Worm (Caenorhabditis elegans): ENCODE measurements around the gene srb-13.

srb-13 gene

DNA sequence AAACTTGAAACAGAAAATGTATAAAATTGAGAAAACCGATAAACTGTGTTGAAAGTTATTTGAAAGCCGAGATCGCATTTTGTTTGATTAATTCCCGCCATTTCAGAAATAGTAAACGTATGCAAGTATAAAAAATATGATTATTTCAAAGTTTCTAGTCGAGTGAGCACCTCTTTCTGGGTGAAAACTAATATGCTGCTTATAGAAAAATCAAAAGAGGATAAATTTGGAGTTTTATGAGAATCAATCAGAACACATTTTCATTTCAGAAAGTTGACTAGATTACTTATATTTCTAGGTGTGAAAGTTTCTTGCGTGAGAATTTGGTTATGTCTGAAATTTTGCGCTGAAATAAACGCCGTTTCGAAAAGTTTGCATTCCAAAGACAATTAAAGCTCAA is at the start of gene srb-13:
Gene srb-13 (minus strand): TSS at position 101 of the 400 bp plus-strand sequence.
- TF ChIP-seq ztf-29 (GFP tag; IDR thresholded peaks at IDR 0.05) (no peak), med-1 (GFP tag; optimal IDR thresholded peaks at IDR 0.05; ENCODE audit: insufficient read depth) (no peak), ref-1 (GFP tag; conservative IDR thresholded peaks at IDR 0.05) (no peak), tab-1 (GFP tag; IDR thresholded peaks at IDR 0.05) (no peak), flt-1 (GFP tag; IDR thresholded peaks at IDR 0.05) (no peak), ztf-23 (GFP tag; IDR thresholded peaks at IDR 0.05) (no peak), T22C8.4 (GFP tag; IDR thresholded peaks at IDR 0.05) (no peak), klf-2 (GFP tag; conservative IDR thresholded peaks at IDR 0.05) (no peak), cog-1 (tag; optimal IDR thresholded peaks at IDR 0.05) (no peak)

DNA sequence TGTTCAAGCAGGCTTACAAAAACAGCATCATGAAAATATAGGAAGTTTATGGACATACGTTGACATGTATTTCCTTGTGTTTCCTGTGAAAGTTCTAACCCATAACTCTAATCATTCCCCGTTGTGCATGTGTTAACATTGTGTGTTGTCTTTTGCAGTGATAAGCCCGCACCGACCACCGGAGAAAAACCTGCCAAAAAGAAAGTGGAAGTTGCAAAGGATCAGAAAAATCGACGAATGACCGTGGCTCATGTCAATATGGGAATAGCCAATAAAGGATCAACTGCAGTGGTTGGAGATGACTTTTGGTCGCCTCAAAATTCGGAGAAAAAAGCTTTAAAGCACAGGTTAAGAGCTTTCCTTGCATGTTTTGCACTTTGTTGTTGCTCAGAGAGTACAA is 47.9 kb upstream of the srb-13 start:
- no peak for TF ChIP-seq ref-1 (GFP tag; conservative IDR thresholded peaks at IDR 0.05)

DNA sequence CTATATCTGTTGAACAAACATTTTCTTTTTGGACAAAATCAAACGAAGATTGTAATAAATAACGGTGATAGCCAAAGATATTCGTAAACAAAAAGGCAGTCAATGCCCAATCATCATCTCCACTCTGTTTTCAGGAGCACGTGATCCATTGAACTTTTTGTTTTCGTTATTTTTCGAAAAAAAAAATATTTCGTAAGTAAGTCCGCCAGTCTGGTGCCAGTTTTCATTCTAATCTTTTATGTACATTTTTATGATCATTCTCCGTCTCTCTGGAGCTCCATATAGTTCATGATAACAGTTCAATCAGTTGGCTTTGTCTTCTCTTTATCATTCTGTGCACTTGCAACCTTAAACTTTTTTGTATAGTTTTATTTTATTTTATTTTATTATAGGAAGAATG is 45.5 kb upstream of the srb-13 start, which contains the start of gene ampd-1:
Gene ampd-1 (plus strand): TSS at position 393 of the 400 bp plus-strand sequence.
- no peak for TF ChIP-seq cog-1 (tag; optimal IDR thresholded peaks at IDR 0.05)
- no peak for TF ChIP-seq ztf-23 (GFP tag; IDR thresholded peaks at IDR 0.05)
- TF ChIP-seq ztf-29 (GFP tag; IDR thresholded peaks at IDR 0.05) = no peak
- no peak for TF ChIP-seq klf-2 (GFP tag; conservative IDR thresholded peaks at IDR 0.05)
- no peak for TF ChIP-seq flt-1 (GFP tag; IDR thresholded peaks at IDR 0.05)
- TF ChIP-seq T22C8.4 (GFP tag; IDR thresholded peaks at IDR 0.05) = no peak
- no peak for TF ChIP-seq ref-1 (GFP tag; conservative IDR thresholded peaks at IDR 0.05)
- TF ChIP-seq tab-1 (GFP tag; IDR thresholded peaks at IDR 0.05) = no peak
- no peak for TF ChIP-seq med-1 (GFP tag; optimal IDR thresholded peaks at IDR 0.05; ENCODE audit: insufficient read depth)

DNA sequence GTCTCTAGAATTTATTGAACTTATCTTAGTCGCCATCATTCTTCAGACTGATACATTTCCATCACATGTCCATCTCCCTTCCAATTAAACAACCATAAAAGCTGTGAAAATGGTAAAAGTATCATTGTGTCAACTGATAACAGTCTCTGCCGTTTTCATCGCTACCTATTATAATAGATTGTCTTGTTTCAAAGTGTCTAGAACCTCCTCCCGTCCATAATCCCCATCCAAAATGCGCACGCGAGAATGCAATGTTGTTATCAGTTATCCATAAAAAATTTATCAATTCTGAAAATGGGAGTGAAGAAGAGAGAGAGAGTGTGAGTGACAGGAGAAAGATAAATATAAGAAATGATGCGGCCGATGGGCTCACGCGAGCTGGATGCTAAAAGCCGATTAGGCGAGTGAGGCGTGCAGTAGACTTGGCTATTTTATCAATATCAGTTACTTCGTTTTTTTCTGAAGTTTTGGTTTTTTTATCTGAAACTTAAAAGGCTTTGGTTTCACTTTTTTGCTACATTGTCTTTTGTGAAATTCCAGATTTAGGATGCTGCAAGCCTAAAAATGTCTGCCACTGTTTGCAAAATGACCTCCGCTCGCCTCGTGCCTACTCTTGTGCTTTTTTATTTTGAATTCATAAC is 44.6 kb upstream of the srb-13 start:
- TF ChIP-seq ztf-23 (GFP tag; IDR thresholded peaks at IDR 0.05) = no peak
- no peak for TF ChIP-seq cog-1 (tag; optimal IDR thresholded peaks at IDR 0.05)
- TF ChIP-seq med-1 (GFP tag; optimal IDR thresholded peaks at IDR 0.05; ENCODE audit: insufficient read depth) = no peak
- TF ChIP-seq tab-1 (GFP tag; IDR thresholded peaks at IDR 0.05) = no peak
- TF ChIP-seq ref-1 (GFP tag; conservative IDR thresholded peaks at IDR 0.05) = no peak
- TF ChIP-seq T22C8.4 (GFP tag; IDR thresholded peaks at IDR 0.05) = no peak
- TF ChIP-seq flt-1 (GFP tag; IDR thresholded peaks at IDR 0.05) = no peak
- no peak for TF ChIP-seq klf-2 (GFP tag; conservative IDR thresholded peaks at IDR 0.05)
- TF ChIP-seq ztf-29 (GFP tag; IDR thresholded peaks at IDR 0.05) = no peak

DNA sequence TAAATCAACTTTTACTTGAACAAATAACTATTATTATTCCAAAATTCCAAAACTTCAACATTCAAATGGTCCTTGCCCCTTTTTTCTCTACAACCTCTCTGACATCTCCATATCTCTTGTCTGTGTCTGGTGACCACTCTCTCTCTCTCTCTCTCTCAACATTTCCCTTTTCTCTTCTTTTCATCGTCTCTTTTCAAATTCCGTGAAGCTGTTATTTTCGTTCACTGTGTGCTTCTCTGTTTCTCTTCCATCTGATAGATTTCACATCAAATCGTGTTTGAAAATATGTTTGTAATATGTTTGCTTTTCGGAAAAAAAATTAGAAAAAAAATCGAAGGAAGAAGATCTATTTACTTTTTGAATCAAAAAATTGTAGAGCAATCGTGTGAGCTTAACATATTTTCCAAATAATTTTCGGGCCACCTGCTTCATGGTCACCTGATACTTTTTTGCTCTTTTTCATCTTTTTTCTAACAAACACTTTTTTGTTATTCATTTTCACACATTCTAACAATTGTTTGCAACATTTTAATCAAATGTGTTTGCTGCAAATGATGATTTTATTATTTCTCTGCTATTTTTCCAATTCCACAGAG is 43.7 kb upstream of the srb-13 start:
- TF ChIP-seq T22C8.4 (GFP tag; IDR thresholded peaks at IDR 0.05) (no peak), flt-1 (GFP tag; IDR thresholded peaks at IDR 0.05) (no peak), ztf-29 (GFP tag; IDR thresholded peaks at IDR 0.05) (no peak), ztf-23 (GFP tag; IDR thresholded peaks at IDR 0.05) (no peak), ref-1 (GFP tag; conservative IDR thresholded peaks at IDR 0.05) (no peak), cog-1 (tag; optimal IDR thresholded peaks at IDR 0.05) (no peak), tab-1 (GFP tag; IDR thresholded peaks at IDR 0.05) (no peak), klf-2 (GFP tag; conservative IDR thresholded peaks at IDR 0.05) (no peak), med-1 (GFP tag; optimal IDR thresholded peaks at IDR 0.05; ENCODE audit: insufficient read depth) (no peak)

DNA sequence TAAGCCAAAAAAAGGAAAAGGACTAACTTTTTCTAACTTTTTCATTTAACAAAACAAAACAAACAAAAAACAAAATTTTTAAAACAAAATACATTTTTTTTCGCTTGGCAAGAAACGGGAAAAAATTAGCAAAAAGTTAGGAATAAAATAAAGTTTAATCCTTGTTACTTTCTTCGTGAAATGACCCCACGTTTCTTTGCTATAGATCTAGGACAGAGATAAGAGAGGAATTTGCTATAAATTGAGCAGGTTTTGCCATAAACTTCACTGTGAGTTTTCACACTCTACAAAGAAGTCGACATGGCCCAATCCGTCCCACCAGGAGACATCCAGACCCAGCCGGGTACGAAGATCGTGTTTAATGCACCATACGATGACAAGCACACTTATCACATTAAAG is 42.1 kb upstream of the srb-13 start, which contains the start of gene msp-50:
Gene msp-50 (plus strand): TSS at position 301 of the 400 bp plus-strand sequence.
- TF ChIP-seq ztf-29 (GFP tag; IDR thresholded peaks at IDR 0.05) (no peak), ztf-23 (GFP tag; IDR thresholded peaks at IDR 0.05) (no peak), klf-2 (GFP tag; conservative IDR thresholded peaks at IDR 0.05) (no peak), flt-1 (GFP tag; IDR thresholded peaks at IDR 0.05) (no peak), T22C8.4 (GFP tag; IDR thresholded peaks at IDR 0.05) (no peak), ref-1 (GFP tag; conservative IDR thresholded peaks at IDR 0.05) (no peak), med-1 (GFP tag; optimal IDR thresholded peaks at IDR 0.05; ENCODE audit: insufficient read depth) (no peak), tab-1 (GFP tag; IDR thresholded peaks at IDR 0.05) (no peak), cog-1 (tag; optimal IDR thresholded peaks at IDR 0.05) (no peak)

DNA sequence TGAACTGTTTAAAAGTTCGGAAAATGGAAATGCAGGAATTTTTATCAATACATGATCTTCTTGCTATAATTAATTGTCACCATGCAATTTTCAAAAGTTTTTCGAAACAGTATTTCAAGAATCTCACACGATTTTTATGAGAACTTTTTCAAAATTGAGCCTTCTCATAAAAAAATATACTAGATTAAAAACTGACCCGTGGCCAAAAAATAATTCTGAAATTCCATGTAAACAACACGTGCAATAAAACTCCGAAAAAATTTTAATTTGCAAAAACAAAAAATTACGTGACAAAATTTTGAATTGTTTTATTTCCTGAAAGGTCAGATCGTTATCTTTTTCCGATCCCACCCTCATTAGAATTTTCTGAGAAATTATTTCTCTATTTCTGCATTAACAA is 38.1 kb upstream of the srb-13 start, which contains the start of gene C34F11.5:
Gene C34F11.5 (plus strand): TSS at position 301 of the 400 bp plus-strand sequence.
- TF ChIP-seq ztf-23 (GFP tag; IDR thresholded peaks at IDR 0.05) = no peak
- TF ChIP-seq ztf-29 (GFP tag; IDR thresholded peaks at IDR 0.05) = no peak
- TF ChIP-seq ref-1 (GFP tag; conservative IDR thresholded peaks at IDR 0.05) = no peak
- TF ChIP-seq T22C8.4 (GFP tag; IDR thresholded peaks at IDR 0.05) = no peak
- TF ChIP-seq cog-1 (tag; optimal IDR thresholded peaks at IDR 0.05) = no peak
- no peak for TF ChIP-seq med-1 (GFP tag; optimal IDR thresholded peaks at IDR 0.05; ENCODE audit: insufficient read depth)
- no peak for TF ChIP-seq tab-1 (GFP tag; IDR thresholded peaks at IDR 0.05)
- TF ChIP-seq flt-1 (GFP tag; IDR thresholded peaks at IDR 0.05) = no peak
- no peak for TF ChIP-seq klf-2 (GFP tag; conservative IDR thresholded peaks at IDR 0.05)

DNA sequence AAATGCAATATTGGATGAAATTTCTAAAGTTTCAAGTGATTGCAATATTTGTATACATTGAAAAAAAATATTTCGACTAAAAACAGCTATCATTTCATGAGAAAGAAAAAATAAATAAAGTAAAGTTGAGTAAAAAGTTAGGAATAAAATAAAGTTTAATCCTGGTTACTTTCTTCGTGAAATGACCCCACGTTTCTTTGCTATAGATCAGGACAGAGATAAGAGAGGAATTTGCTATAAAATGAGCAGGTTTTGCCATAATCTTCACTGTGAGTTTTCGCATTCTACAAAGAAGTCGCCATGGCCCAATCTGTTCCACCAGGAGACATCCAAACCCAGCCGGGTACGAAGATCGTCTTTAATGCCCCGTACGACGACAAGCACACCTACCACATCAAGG is 36.6 kb upstream of the srb-13 start, which contains the start of gene msp-49:
Gene msp-49 (plus strand): TSS at position 301 of the 400 bp plus-strand sequence.
- TF ChIP-seq klf-2 (GFP tag; conservative IDR thresholded peaks at IDR 0.05) = no peak
- TF ChIP-seq ref-1 (GFP tag; conservative IDR thresholded peaks at IDR 0.05) = no peak
- no peak for TF ChIP-seq ztf-23 (GFP tag; IDR thresholded peaks at IDR 0.05)
- TF ChIP-seq cog-1 (tag; optimal IDR thresholded peaks at IDR 0.05) = no peak
- no peak for TF ChIP-seq med-1 (GFP tag; optimal IDR thresholded peaks at IDR 0.05; ENCODE audit: insufficient read depth)
- no peak for TF ChIP-seq ztf-29 (GFP tag; IDR thresholded peaks at IDR 0.05)
- TF ChIP-seq tab-1 (GFP tag; IDR thresholded peaks at IDR 0.05) = no peak
- no peak for TF ChIP-seq flt-1 (GFP tag; IDR thresholded peaks at IDR 0.05)
- no peak for TF ChIP-seq T22C8.4 (GFP tag; IDR thresholded peaks at IDR 0.05)

DNA sequence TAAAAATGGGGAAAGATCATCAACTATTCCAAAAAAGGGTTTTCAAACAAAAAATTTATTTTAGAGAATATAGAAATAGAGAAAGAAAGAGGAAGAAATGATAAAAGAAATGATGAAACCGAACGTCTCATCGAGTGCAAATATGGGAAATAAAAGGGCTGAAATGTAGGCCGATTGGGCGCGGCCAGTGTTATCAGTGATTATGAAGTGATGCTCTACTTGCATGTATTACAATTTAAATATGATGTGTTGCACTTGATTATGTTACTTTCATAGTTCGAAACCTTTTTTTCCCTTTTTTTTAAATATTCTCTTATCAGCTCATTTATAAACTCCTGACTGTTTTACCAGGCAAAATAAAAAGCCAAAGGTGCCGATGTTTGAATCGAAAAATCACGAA is 34.3 kb upstream of the srb-13 start:
- TF ChIP-seq klf-2 (GFP tag; conservative IDR thresholded peaks at IDR 0.05) (no peak), ztf-29 (GFP tag; IDR thresholded peaks at IDR 0.05) (no peak), med-1 (GFP tag; optimal IDR thresholded peaks at IDR 0.05; ENCODE audit: insufficient read depth) (no peak), tab-1 (GFP tag; IDR thresholded peaks at IDR 0.05) (no peak), cog-1 (tag; optimal IDR thresholded peaks at IDR 0.05) (no peak), ztf-23 (GFP tag; IDR thresholded peaks at IDR 0.05) (no peak), T22C8.4 (GFP tag; IDR thresholded peaks at IDR 0.05) (no peak), flt-1 (GFP tag; IDR thresholded peaks at IDR 0.05) (no peak), ref-1 (GFP tag; conservative IDR thresholded peaks at IDR 0.05) (no peak)
